Worm (Caenorhabditis elegans) whole organism, mixed stage, embryonic: Measurements from ENCODE around the gene col-124.

ENCODE experiments used
- bed-3 ChIP-seq: fragments of 200-800 bp; sonication (Bioruptor generic); optimal IDR thresholded peaks from 3 replicates; lab custom pipeline; 2018; ENCODE audit warnings: mild to moderate bottlenecking, missing genetic modification characterization, moderate library complexity, missing compliant biosample characterization
- ceh-39 ChIP-seq: fragments of 150-350 bp; optimal IDR thresholded peaks from 2 replicates; lab custom pipeline; 2014; ENCODE audit warnings: missing biosample characterization, missing genetic modification characterization
- ces-1 ChIP-seq: fragments of 150-350 bp; optimal IDR thresholded peaks from 2 replicates; lab custom pipeline; 2014; ENCODE audit warnings: missing biosample characterization, missing genetic modification reagents, missing genetic modification characterization
- ham-2 ChIP-seq: fragments of 200-800 bp; sonication (Bioruptor generic); optimal IDR thresholded peaks from 2 replicates; lab custom pipeline; 2018; ENCODE audit warnings: mild to moderate bottlenecking, missing genetic modification characterization, missing compliant biosample characterization
- lin-13 ChIP-seq: fragments of 150-350 bp; optimal IDR thresholded peaks from 2 replicates; lab custom pipeline; 2014; ENCODE audit warnings: missing biosample characterization, missing genetic modification characterization
- lsy-2 ChIP-seq: fragments of 150-350 bp; optimal IDR thresholded peaks from 2 replicates; lab custom pipeline; 2014; ENCODE audit warnings: missing biosample characterization, missing genetic modification characterization
- mls-2 ChIP-seq: sonication (generic microtip); optimal IDR thresholded peaks from 2 replicates; lab custom pipeline; 2016; ENCODE audit warnings: mild to moderate bottlenecking, missing genetic modification characterization, moderate library complexity, missing compliant biosample characterization
- nhr-76 ChIP-seq: sonication (generic microtip); optimal IDR thresholded peaks from 2 replicates; lab custom pipeline; 2017; ENCODE audit warnings: missing biosample characterization, missing genetic modification characterization
- pha-4 ChIP-seq: fragments of 150-350 bp; optimal IDR thresholded peaks from 2 replicates; lab custom pipeline; 2018; ENCODE audit warnings: missing biosample characterization, missing genetic modification reagents, missing genetic modification characterization
- snpc-4 ChIP-seq: fragments of 150-350 bp; optimal IDR thresholded peaks from 2 replicates; lab custom pipeline; 2014; ENCODE audit warnings: missing biosample characterization, missing genetic modification characterization
- unc-39 ChIP-seq: fragments of 150-350 bp; optimal IDR thresholded peaks from 2 replicates; lab custom pipeline; 2014; ENCODE audit warnings: missing biosample characterization, missing genetic modification characterization
- zip-8 ChIP-seq: fragments of 150-350 bp; optimal IDR thresholded peaks from 2 replicates; lab custom pipeline; 2014; ENCODE audit warnings: missing biosample characterization, missing genetic modification characterization
- ztf-11 ChIP-seq: fragments of 150-350 bp; optimal IDR thresholded peaks from 2 replicates; lab custom pipeline; 2014; ENCODE audit warnings: missing biosample characterization, missing genetic modification characterization

- no peak for TF ChIP-seq pha-4 (tag; lab: Kevin White, UChicago)
- TF ChIP-seq lin-13 (tag; lab: Kevin White, UChicago), result no peak
- TF ChIP-seq mls-2 (tag; lab: Kevin White, UChicago), result no peak
- no peak for TF ChIP-seq snpc-4 (tag; lab: Kevin White, UChicago)
- no peak for TF ChIP-seq ztf-11
- no peak for TF ChIP-seq unc-39
- no peak for TF ChIP-seq bed-3
- no peak for TF ChIP-seq ham-2 (GFP tag; lab: Kevin White, UChicago)
- no peak for TF ChIP-seq zip-8
- no peak for TF ChIP-seq nhr-76 (tag; lab: Kevin White, UChicago)
- no peak for TF ChIP-seq ceh-39 (tag; lab: Kevin White, UChicago)
- TF ChIP-seq ces-1 (GFP tag; lab: Kevin White, UChicago), result no peak
- no peak for TF ChIP-seq lsy-2 (tag; lab: Kevin White, UChicago)
These were observed 44.8 kb downstream of the col-124 start for ce11 chrIV:10261061-10261460.
